Fruit fly (Drosophila melanogaster): ENCODE data around the gene nAChRalpha7.

The nAChRalpha7 gene

DNA sequence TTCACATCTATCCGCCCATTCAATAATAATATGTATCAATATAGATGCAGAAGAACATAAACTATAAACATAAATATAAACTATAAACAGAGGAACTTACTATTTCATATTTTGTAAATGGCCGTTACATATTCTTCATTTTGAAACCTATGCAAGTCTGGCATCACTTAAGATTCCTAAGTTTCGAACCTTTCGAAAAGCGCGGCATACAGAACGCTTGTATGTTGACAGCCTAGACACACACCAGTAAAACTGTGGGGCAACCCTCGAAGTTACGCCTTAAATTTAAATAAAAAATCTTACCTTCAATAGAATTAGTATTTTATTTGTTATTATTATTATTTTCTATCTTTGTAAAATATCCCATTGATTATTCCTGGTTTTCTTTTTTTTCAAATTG lies 21.5 kb downstream of the nAChRalpha7 start:
- no peak for TF ChIP-seq topi (GFP tag; optimal IDR thresholded peaks at IDR 0.05)
- no peak for TF ChIP-seq cyc (GFP tag; optimal IDR thresholded peaks at IDR 0.05)
- no peak for TF ChIP-seq Sox102F (GFP tag; optimal IDR thresholded peaks at IDR 0.05)
- no peak for TF ChIP-seq Met (GFP tag; optimal IDR thresholded peaks at IDR 0.05)
- no peak for TF ChIP-seq CG8319 (GFP tag; optimal IDR thresholded peaks at IDR 0.05)

dm6 chrX:19325729-19326473 lies 22.3 kb downstream of the nAChRalpha7 start:
- peak; percentile 9 for TF ChIP-seq esn (GFP tag; optimal IDR thresholded peaks at IDR 0.05)
- TF ChIP-seq topi (GFP tag; optimal IDR thresholded peaks at IDR 0.05): no peak
- no peak for TF ChIP-seq vri (GFP tag; optimal IDR thresholded peaks at IDR 0.05)
- no peak for TF ChIP-seq pdm3 (GFP tag; optimal IDR thresholded peaks at IDR 0.05)
- TF ChIP-seq Met (GFP tag; optimal IDR thresholded peaks at IDR 0.05): peak; percentile 24
- TF ChIP-seq Gug (GFP tag; IDR thresholded peaks at IDR 0.05): no peak
- TF ChIP-seq dsx (GFP tag; optimal IDR thresholded peaks at IDR 0.05; ENCODE audit: poor library complexity, severe bottlenecking): peak; percentile 58
- TF ChIP-seq CG3919 (GFP tag; optimal IDR thresholded peaks at IDR 0.05): peak; percentile 7
- TF ChIP-seq CG11294 (GFP tag; IDR thresholded peaks at IDR 0.05): no peak
- no peak for TF ChIP-seq Ets21C (GFP tag; optimal IDR thresholded peaks at IDR 0.05)
- TF ChIP-seq CG6854 (GFP tag; optimal IDR thresholded peaks at IDR 0.05): no peak
- peak; percentile 59 for TF ChIP-seq Eip78C (GFP tag)
- TF ChIP-seq CG3032 (tag; optimal IDR thresholded peaks at IDR 0.05): no peak
- TF ChIP-seq CG8119 (GFP tag; IDR thresholded peaks at IDR 0.05): no peak

DNA sequence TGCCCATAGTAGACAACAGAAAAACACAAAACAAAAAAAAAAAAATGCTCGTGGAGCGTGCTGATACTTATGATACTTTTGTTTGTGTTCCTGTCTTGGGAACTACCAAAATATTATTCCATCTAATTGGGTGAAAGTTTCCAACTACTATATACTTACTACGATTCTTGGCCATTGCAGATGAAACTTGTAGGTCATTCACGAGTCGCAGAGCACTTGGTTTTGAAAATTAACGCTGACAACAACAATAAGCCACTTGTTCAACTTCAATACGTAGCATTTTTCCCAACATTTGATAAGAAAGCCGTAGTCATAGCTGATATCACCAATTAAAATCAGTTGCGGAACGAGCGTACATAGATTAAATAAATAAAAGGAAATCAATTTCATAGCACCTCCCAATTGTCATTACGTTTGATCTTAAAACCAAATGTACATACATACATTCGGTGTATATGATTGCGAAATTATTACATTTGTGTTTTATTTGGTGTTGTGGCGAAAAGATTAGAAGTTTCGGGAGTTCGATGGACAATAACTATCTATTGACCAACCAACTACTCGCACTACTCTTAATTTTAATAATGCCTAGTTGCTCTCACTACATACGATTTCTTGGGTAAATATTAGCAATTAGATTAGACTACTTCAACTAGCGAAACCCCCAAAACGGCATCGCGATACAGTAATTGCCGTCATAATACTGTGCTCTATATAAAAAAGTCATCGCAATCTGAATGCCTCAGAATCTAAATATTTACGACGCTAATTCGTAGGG lies 23.5 kb downstream of the nAChRalpha7 start:
- TF ChIP-seq Ets21C (GFP tag; optimal IDR thresholded peaks at IDR 0.05): no peak
- TF ChIP-seq Eip93F (GFP tag; optimal IDR thresholded peaks at IDR 0.05): peak; percentile 57
- peak; percentile 0 for TF ChIP-seq Smox (GFP tag; optimal IDR thresholded peaks at IDR 0.05)
- no peak for TF ChIP-seq Sox15 (GFP tag; optimal IDR thresholded peaks at IDR 0.05)
- peak; percentile 78 for TF ChIP-seq svp (GFP tag)
- TF ChIP-seq esn (GFP tag; optimal IDR thresholded peaks at IDR 0.05): peak; percentile 0
- no peak for TF ChIP-seq lz (GFP tag; optimal IDR thresholded peaks at IDR 0.05)
- TF ChIP-seq Hr39 (GFP tag; optimal IDR thresholded peaks at IDR 0.05): peak; percentile 11
- TF ChIP-seq CG11902 (GFP tag; optimal IDR thresholded peaks at IDR 0.05): no peak
- TF ChIP-seq cyc (GFP tag; optimal IDR thresholded peaks at IDR 0.05): peak; percentile 2

DNA sequence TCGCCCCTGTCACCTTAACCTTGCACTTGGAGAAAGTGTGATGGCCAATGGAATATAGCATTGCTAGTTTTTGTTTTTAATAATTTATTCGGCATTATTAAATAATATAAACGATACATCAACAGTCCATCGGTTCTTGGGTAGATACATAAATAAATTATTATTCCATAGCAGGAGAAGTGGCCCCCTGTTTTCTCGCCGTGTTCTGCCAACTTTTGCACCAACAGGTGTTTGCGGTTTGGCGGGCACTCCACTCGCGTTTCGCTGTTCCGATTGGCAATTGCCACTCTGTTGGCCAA lies 24.5 kb downstream of the nAChRalpha7 start:
- peak; percentile 65 for TF ChIP-seq spab (GFP tag; optimal IDR thresholded peaks at IDR 0.05)
- TF ChIP-seq CG11294 (GFP tag; IDR thresholded peaks at IDR 0.05): peak; percentile 89
- peak; percentile 70 for TF ChIP-seq CG7368 (GFP tag; optimal IDR thresholded peaks at IDR 0.05)
- peak; percentile 95 for TF ChIP-seq eg (GFP tag; IDR thresholded peaks at IDR 0.05)
- TF ChIP-seq dsx (GFP tag; optimal IDR thresholded peaks at IDR 0.05; ENCODE audit: poor library complexity, severe bottlenecking): peak; percentile 72
- TF ChIP-seq CG8632 (GFP tag; optimal IDR thresholded peaks at IDR 0.05): peak; percentile 87
- peak; percentile 74 for TF ChIP-seq Ets21C (GFP tag; optimal IDR thresholded peaks at IDR 0.05)
- peak; percentile 76 for TF ChIP-seq CG3032 (tag; optimal IDR thresholded peaks at IDR 0.05)
- TF ChIP-seq Ets96B (tag; optimal IDR thresholded peaks at IDR 0.05): peak; percentile 83
- TF ChIP-seq Sox15 (GFP tag; optimal IDR thresholded peaks at IDR 0.05): peak; percentile 66
- peak; percentile 80 for TF ChIP-seq vri (GFP tag; optimal IDR thresholded peaks at IDR 0.05)
- peak; percentile 94 for TF ChIP-seq Lpt (GFP tag; optimal IDR thresholded peaks at IDR 0.05)
- peak; percentile 80 for TF ChIP-seq Eip93F (GFP tag; optimal IDR thresholded peaks at IDR 0.05)
- peak; percentile 82 for TF ChIP-seq cyc (GFP tag; optimal IDR thresholded peaks at IDR 0.05)
- TF ChIP-seq CG6854 (GFP tag; optimal IDR thresholded peaks at IDR 0.05): peak; percentile 78
- peak; percentile 89 for TF ChIP-seq acj6 (GFP tag; optimal IDR thresholded peaks at IDR 0.05)
- peak; percentile 74 for TF ChIP-seq CG11902 (GFP tag; optimal IDR thresholded peaks at IDR 0.05)
- TF ChIP-seq Hr4 (GFP tag; optimal IDR thresholded peaks at IDR 0.05): peak; percentile 95
- TF ChIP-seq CG6276 (GFP tag; optimal IDR thresholded peaks at IDR 0.05): peak; percentile 91
- peak; percentile 95 for TF ChIP-seq Eip78C (GFP tag)
- peak; percentile 62 for TF ChIP-seq Blimp-1 (GFP tag; optimal IDR thresholded peaks at IDR 0.05)
- peak; percentile 86 for TF ChIP-seq Smox (GFP tag; optimal IDR thresholded peaks at IDR 0.05)
- peak; percentile 57 to 70 for TF ChIP-seq ss (GFP tag; optimal IDR thresholded peaks at IDR 0.05)
- TF ChIP-seq CG34406 (GFP tag; optimal IDR thresholded peaks at IDR 0.05): peak; percentile 88
- peak; percentile 92 for TF ChIP-seq lz (GFP tag; optimal IDR thresholded peaks at IDR 0.05)
- peak; percentile 66 for TF ChIP-seq CG6808 (GFP tag; optimal IDR thresholded peaks at IDR 0.05)
- peak; percentile 84 for TF ChIP-seq Hr39 (GFP tag; optimal IDR thresholded peaks at IDR 0.05)
- TF ChIP-seq CG10631 (GFP tag; optimal IDR thresholded peaks at IDR 0.05): peak; percentile 91
- TF ChIP-seq Sox14 (GFP tag; optimal IDR thresholded peaks at IDR 0.05): peak; percentile 91
- TF ChIP-seq CG3919 (GFP tag; optimal IDR thresholded peaks at IDR 0.05): peak; percentile 90
- TF ChIP-seq CG15336 (GFP tag; IDR thresholded peaks at IDR 0.05): peak; percentile 96
- TF ChIP-seq salr (GFP tag; optimal IDR thresholded peaks at IDR 0.05): peak; percentile 63 to 82
